Worm (Caenorhabditis elegans) whole organism, midembryonic: ENCODE data around the gene Y7A5A.2.

ENCODE experiments used
- T22C8.4 ChIP-seq: fragments of 200-800 bp; sonication (Bioruptor generic); IDR thresholded peaks from 2 replicates; pipeline ENCODE4 v1.3.6; 2022; ENCODE audit warnings: missing genetic modification characterization, missing compliant biosample characterization
- cog-1 ChIP-seq: sonication (generic microtip); optimal IDR thresholded peaks from 2 replicates; lab custom pipeline; 2016; ENCODE audit warnings: missing genetic modification characterization, missing compliant biosample characterization
- flt-1 ChIP-seq: fragments of 200-800 bp; sonication (Bioruptor generic); IDR thresholded peaks from 2 replicates; pipeline ENCODE4 v1.3.6; 2022; ENCODE audit warnings: missing genetic modification characterization, missing compliant biosample characterization
- klf-2 ChIP-seq: fragments of 200-800 bp; sonication (Bioruptor generic); conservative IDR thresholded peaks from 2 replicates; pipeline ENCODE4 v1.3.6; 2022; ENCODE audit warnings: missing genetic modification reagents, missing genetic modification characterization, missing compliant biosample characterization
- med-1 ChIP-seq: sonication (generic microtip); optimal IDR thresholded peaks from 2 replicates; lab custom pipeline; 2017; ENCODE audit warnings: missing genetic modification characterization, mild to moderate bottlenecking, missing compliant biosample characterization, antibody characterized with exemption, missing genetic modification reagents; ENCODE audit not compliant: insufficient read depth
- ref-1 ChIP-seq: fragments of 200-800 bp; sonication (Bioruptor generic); conservative IDR thresholded peaks from 2 replicates; pipeline ENCODE4 v1.3.6; 2022; ENCODE audit warnings: missing genetic modification reagents, missing genetic modification characterization, missing compliant biosample characterization
- tab-1 ChIP-seq: fragments of 200-800 bp; sonication (Bioruptor generic); IDR thresholded peaks from 2 replicates; pipeline ENCODE4 v1.3.6; 2022; ENCODE audit warnings: missing genetic modification characterization, missing compliant biosample characterization
- ztf-23 ChIP-seq: fragments of 200-800 bp; sonication (Bioruptor generic); IDR thresholded peaks from 2 replicates; pipeline ENCODE4 v1.3.6; 2022; ENCODE audit warnings: missing genetic modification reagents, missing genetic modification characterization, missing compliant biosample characterization
- ztf-29 ChIP-seq: fragments of 200-800 bp; sonication (Bioruptor generic); IDR thresholded peaks from 2 replicates; pipeline ENCODE4 v1.3.6; 2022; ENCODE audit warnings: missing genetic modification reagents, missing genetic modification characterization, missing compliant biosample characterization

- no peak for TF ChIP-seq med-1 (GFP tag; lab: Kevin White, UChicago)
- no peak for TF ChIP-seq flt-1 (GFP tag; lab: Robert Waterston, UW)
- no peak for TF ChIP-seq ref-1 (GFP tag; lab: Robert Waterston, UW)
- TF ChIP-seq cog-1 = no peak
- no peak for TF ChIP-seq ztf-23 (GFP tag; lab: Robert Waterston, UW)
- no peak for TF ChIP-seq tab-1 (GFP tag; lab: Robert Waterston, UW)
- no peak for TF ChIP-seq ztf-29
- TF ChIP-seq T22C8.4 (GFP tag; lab: Robert Waterston, UW) = no peak
- no peak for TF ChIP-seq klf-2 (GFP tag; lab: Robert Waterston, UW)
Observed at ce11 chrX:15766147-15766546, 6.4 kb downstream of the Y7A5A.2 start, which contains the start of gene bus-17.
